Worm (Caenorhabditis elegans) whole organism, L1 larva: ENCODE measurements around the gene ZC262.13.

Source experiments
- C16A3.4 ChIP-seq: fragments of 150-350 bp; optimal IDR thresholded peaks from 2 replicates; lab custom pipeline; 2014; ENCODE audit warnings: missing biosample characterization, missing genetic modification characterization
- C34B4.2 ChIP-seq: sonication (generic microtip); optimal IDR thresholded peaks from 2 replicates; lab custom pipeline; 2017; ENCODE audit warnings: mild to moderate bottlenecking, missing genetic modification characterization, missing compliant biosample characterization
- F16B12.6 ChIP-seq: fragments of 150-350 bp; optimal IDR thresholded peaks from 2 replicates; lab custom pipeline; 2014; ENCODE audit warnings: missing biosample characterization, missing genetic modification characterization
- alr-1 ChIP-seq: fragments of 200-800 bp; sonication (Bioruptor generic); optimal IDR thresholded peaks from 2 replicates; lab custom pipeline; 2018; ENCODE audit warnings: borderline replicate concordance, mild to moderate bottlenecking, missing genetic modification characterization, missing compliant biosample characterization
- aly-2 ChIP-seq: fragments of 150-350 bp; optimal IDR thresholded peaks from 2 replicates; lab custom pipeline; 2014; ENCODE audit warnings: missing biosample characterization, missing genetic modification characterization
- ceh-63 ChIP-seq: fragments of 200-800 bp; sonication (Bioruptor generic); optimal IDR thresholded peaks from 2 replicates; lab custom pipeline; 2018; ENCODE audit warnings: mild to moderate bottlenecking, missing genetic modification characterization, missing compliant biosample characterization
- ceh-88 ChIP-seq: fragments of 200-800 bp; sonication (Bioruptor generic); IDR thresholded peaks from 2 replicates; pipeline ENCODE4 v1.3.6; 2022; ENCODE audit warnings: missing genetic modification characterization, missing compliant biosample characterization
- dpl-1 ChIP-seq, 3 experiments: fragments of 150-350 bp in 2 of 3; sonication (generic microtip) in 1 of 3; optimal IDR thresholded peaks; 2 replicates each; lab custom pipeline; 2014 to 2017; ENCODE audit warnings: missing biosample characterization in 3 of 3, missing genetic modification characterization in 3 of 3, missing genetic modification reagents in 3 of 3
- dsc-1 ChIP-seq: sonication (generic microtip); optimal IDR thresholded peaks from 2 replicates; lab custom pipeline; 2016; ENCODE audit warnings: mild to moderate bottlenecking, missing genetic modification characterization, missing compliant biosample characterization
- efl-1 ChIP-seq, 4 experiments: fragments of 150-350 bp; optimal IDR thresholded peaks in 3 of 4; peaks in 1 of 4; 1 replicate in 1 of 4; 2 replicates in 3 of 4; lab custom pipeline; 2014; ENCODE audit warnings: missing biosample characterization in 2 of 4, missing genetic modification characterization in 2 of 4, missing genetic modification reagents in 2 of 4
- efl-3 ChIP-seq: fragments of 200-800 bp; sonication (Bioruptor generic); optimal IDR thresholded peaks from 2 replicates; lab custom pipeline; 2018; ENCODE audit warnings: mild to moderate bottlenecking, missing genetic modification characterization, missing compliant biosample characterization
- egl-27 ChIP-seq, 2 experiments: fragments of 150-350 bp in 1 of 2; sonication (generic microtip); optimal IDR thresholded peaks; 3 replicates each; lab custom pipeline; 2017 to 2018; ENCODE audit warnings: missing biosample characterization in 2 of 2, missing genetic modification characterization in 2 of 2, missing genetic modification reagents in 2 of 2
- elt-2 ChIP-seq: sonication (generic microtip); optimal IDR thresholded peaks from 2 replicates; lab custom pipeline; 2016; ENCODE audit warnings: missing genetic modification characterization, mild to moderate bottlenecking, inconsistent platforms, missing compliant biosample characterization, missing genetic modification reagents
- elt-3 ChIP-seq, 6 experiments: fragments of 150-350 bp in 1 of 6; sonication (generic microtip); optimal IDR thresholded peaks; 2 replicates each; lab custom pipeline; 2017 to 2018; ENCODE audit warnings: missing biosample characterization in 6 of 6, missing genetic modification characterization in 6 of 6, inconsistent platforms in 1 of 6
- fkh-4 ChIP-seq: sonication (generic microtip); optimal IDR thresholded peaks from 2 replicates; lab custom pipeline; 2016; ENCODE audit warnings: missing compliant biosample characterization, missing genetic modification characterization, borderline replicate concordance
- grh-1 ChIP-seq: fragments of 200-800 bp; sonication (Bioruptor generic); IDR thresholded peaks from 2 replicates; pipeline ENCODE4 v1.3.6; 2022; ENCODE audit warnings: missing genetic modification reagents, missing genetic modification characterization, missing compliant biosample characterization
- hlh-17 ChIP-seq: fragments of 200-800 bp; sonication (Bioruptor generic); optimal IDR thresholded peaks from 2 replicates; lab custom pipeline; 2018; ENCODE audit warnings: missing genetic modification characterization, mild to moderate bottlenecking, missing compliant biosample characterization, moderate library complexity, borderline replicate concordance
- hlh-4 ChIP-seq: sonication (generic microtip); optimal IDR thresholded peaks from 2 replicates; lab custom pipeline; 2016; ENCODE audit warnings: mild to moderate bottlenecking, missing genetic modification characterization, missing compliant biosample characterization
- hpl-2 ChIP-seq: fragments of 150-350 bp; optimal IDR thresholded peaks from 2 replicates; lab custom pipeline; 2014; ENCODE audit warnings: missing biosample characterization, missing genetic modification reagents, missing genetic modification characterization
- lin-14 ChIP-seq: fragments of 200-800 bp; sonication (Bioruptor generic); optimal IDR thresholded peaks from 2 replicates; lab custom pipeline; 2018; ENCODE audit warnings: mild to moderate bottlenecking, missing genetic modification characterization, moderate library complexity, missing compliant biosample characterization
- lin-15B ChIP-seq: fragments of 150-350 bp; sonication (generic microtip); optimal IDR thresholded peaks from 3 replicates; lab custom pipeline; 2014; ENCODE audit warnings: missing biosample characterization, missing genetic modification characterization
- lin-35 ChIP-seq, 2 experiments: fragments of 150-350 bp; optimal IDR thresholded peaks; 2 replicates each; lab custom pipeline; 2014; ENCODE audit warnings: missing biosample characterization in 2 of 2, missing genetic modification characterization in 2 of 2, missing genetic modification reagents in 2 of 2
- lir-3 ChIP-seq: sonication (generic microtip); optimal IDR thresholded peaks from 2 replicates; lab custom pipeline; 2016; ENCODE audit warnings: mild to moderate bottlenecking, missing genetic modification characterization, moderate library complexity, missing compliant biosample characterization; ENCODE audit not compliant: poor library complexity
- lsy-2 ChIP-seq, 2 experiments: fragments of 150-350 bp; optimal IDR thresholded peaks; 2 replicates each; lab custom pipeline; 2014; ENCODE audit warnings: missing biosample characterization in 2 of 2, missing genetic modification characterization in 2 of 2
- mab-9 ChIP-seq: fragments of 200-800 bp; sonication (Bioruptor generic); IDR thresholded peaks from 2 replicates; pipeline ENCODE4 v1.3.6; 2022; ENCODE audit warnings: missing genetic modification reagents, missing genetic modification characterization, missing compliant biosample characterization
- mdl-1 ChIP-seq, 2 experiments: fragments of 150-350 bp; optimal IDR thresholded peaks; 2 replicates each; lab custom pipeline; 2014 to 2017; ENCODE audit warnings: missing biosample characterization in 2 of 2, missing genetic modification characterization in 2 of 2, inconsistent platforms in 1 of 2
- mef-2 ChIP-seq: fragments of 150-350 bp; optimal IDR thresholded peaks from 2 replicates; lab custom pipeline; 2014; ENCODE audit warnings: missing biosample characterization, missing genetic modification characterization
- nhr-11 ChIP-seq: fragments of 150-350 bp; optimal IDR thresholded peaks from 2 replicates; lab custom pipeline; 2014; ENCODE audit warnings: missing biosample characterization, missing genetic modification characterization
- nhr-12 ChIP-seq: sonication (generic microtip); optimal IDR thresholded peaks from 2 replicates; lab custom pipeline; 2017; ENCODE audit warnings: missing biosample characterization, missing genetic modification characterization
- nhr-19 ChIP-seq: fragments of 200-800 bp; sonication (Bioruptor generic); conservative IDR thresholded peaks from 2 replicates; pipeline ENCODE4 v1.3.6; 2022; ENCODE audit warnings: missing genetic modification characterization, missing compliant biosample characterization
- nhr-20 ChIP-seq: sonication (generic microtip); optimal IDR thresholded peaks from 2 replicates; lab custom pipeline; 2016; ENCODE audit warnings: mild to moderate bottlenecking, missing genetic modification characterization, missing compliant biosample characterization
- nhr-28 ChIP-seq: fragments of 150-350 bp; optimal IDR thresholded peaks from 2 replicates; lab custom pipeline; 2014; ENCODE audit warnings: missing biosample characterization, missing genetic modification characterization
- nhr-47 ChIP-seq: sonication (generic microtip); optimal IDR thresholded peaks from 2 replicates; lab custom pipeline; 2016; ENCODE audit warnings: mild to moderate bottlenecking, missing genetic modification characterization, moderate library complexity, missing compliant biosample characterization
- nhr-71 ChIP-seq: sonication (generic microtip); optimal IDR thresholded peaks from 2 replicates; lab custom pipeline; 2016; ENCODE audit warnings: mild to moderate bottlenecking, missing genetic modification characterization, moderate library complexity, missing compliant biosample characterization
- nhr-77 ChIP-seq: fragments of 150-350 bp; optimal IDR thresholded peaks from 2 replicates; lab custom pipeline; 2014; ENCODE audit warnings: missing biosample characterization, missing genetic modification characterization
- pqm-1 ChIP-seq: sonication (generic microtip); optimal IDR thresholded peaks from 3 replicates; lab custom pipeline; 2017; ENCODE audit warnings: missing biosample characterization, missing genetic modification characterization
- rnt-1 ChIP-seq: sonication (generic microtip); optimal IDR thresholded peaks from 2 replicates; lab custom pipeline; 2016; ENCODE audit warnings: mild to moderate bottlenecking, missing genetic modification characterization, moderate library complexity, missing compliant biosample characterization
- sox-4 ChIP-seq: sonication (generic microtip); optimal IDR thresholded peaks from 2 replicates; lab custom pipeline; 2016; ENCODE audit warnings: missing genetic modification characterization, missing compliant biosample characterization
- sup-37 ChIP-seq: fragments of 200-800 bp; sonication (Bioruptor generic); optimal IDR thresholded peaks from 2 replicates; lab custom pipeline; 2018; ENCODE audit warnings: mild to moderate bottlenecking, missing genetic modification characterization, missing compliant biosample characterization
- swsn-7 ChIP-seq: sonication (generic microtip); optimal IDR thresholded peaks from 2 replicates; lab custom pipeline; 2016; ENCODE audit warnings: missing genetic modification characterization, missing compliant biosample characterization
- tbx-2 ChIP-seq: sonication (generic microtip); optimal IDR thresholded peaks from 2 replicates; lab custom pipeline; 2016; ENCODE audit warnings: missing genetic modification characterization, missing compliant biosample characterization
- unc-130 ChIP-seq: fragments of 150-350 bp; optimal IDR thresholded peaks from 2 replicates; lab custom pipeline; 2017; ENCODE audit warnings: missing biosample characterization, missing genetic modification characterization, inconsistent platforms
- unc-62 ChIP-seq: fragments of 150-350 bp; optimal IDR thresholded peaks from 2 replicates; lab custom pipeline; 2014; ENCODE audit warnings: missing biosample characterization, missing genetic modification reagents, missing genetic modification characterization
- unc-98 ChIP-seq: fragments of 200-800 bp; sonication (Bioruptor generic); IDR thresholded peaks from 2 replicates; pipeline ENCODE4 v1.3.6; 2022; ENCODE audit warnings: missing genetic modification characterization, missing compliant biosample characterization
- xbp-1 ChIP-seq: sonication (generic microtip); optimal IDR thresholded peaks from 2 replicates; lab custom pipeline; 2016; ENCODE audit warnings: missing genetic modification characterization, missing compliant biosample characterization
- ztf-4 ChIP-seq: fragments of 150-350 bp; optimal IDR thresholded peaks from 2 replicates; lab custom pipeline; 2014; ENCODE audit warnings: missing biosample characterization, missing genetic modification characterization

Gene ZC262.13

ce11 chrIII:8369172-8369571 is 43.2 kb downstream of the ZC262.13 start:
- TF ChIP-seq nhr-19 (GFP tag; lab: Robert Waterston, UW) (no peak), rnt-1 (tag; lab: Kevin White, UChicago) (no peak), efl-1 (optimal IDR thresholded peaks at IDR 0.05; lab: Kevin White, UChicago) (no peak), efl-1 (GFP tag; optimal IDR thresholded peaks at IDR 0.05 in 1 of 2; lab: Kevin White, UChicago) (peak in 1 of 2 experiments; percentile 17)
- TF ChIP-seq, all 84 proteins: peak for 1

ce11 chrIII:8370188-8370587 is 44.2 kb downstream of the ZC262.13 start:
- no peak for TF ChIP-seq alr-1 (tag; lab: Kevin White, UChicago)
- TF ChIP-seq efl-1 (optimal IDR thresholded peaks at IDR 0.05; lab: Kevin White, UChicago) = peak; percentile 35 to 55
- TF ChIP-seq efl-1 (GFP tag; optimal IDR thresholded peaks at IDR 0.05 in 1 of 2; lab: Kevin White, UChicago) = peak; percentile 51 to 60
- TF ChIP-seq lin-35 (GFP tag; optimal IDR thresholded peaks at IDR 0.05; lab: Kevin White, UChicago) = peak in 1 of 2 experiments; percentile 4
- TF ChIP-seq dpl-1 (GFP tag; optimal IDR thresholded peaks at IDR 0.05; lab: Kevin White, UChicago) = peak in 1 of 3 experiments; percentile 36

ce11 chrIII:8370846-8371257 is 44.8 kb downstream of the ZC262.13 start:
- TF ChIP-seq unc-98 (GFP tag; lab: Robert Waterston, UW) = no peak
- no peak for TF ChIP-seq swsn-7
- no peak for TF ChIP-seq mef-2 (tag; lab: Kevin White, UChicago)
- TF ChIP-seq ztf-4 = no peak
- TF ChIP-seq nhr-28 (tag; lab: Kevin White, UChicago) = no peak
- no peak for TF ChIP-seq F16B12.6 (tag; lab: Kevin White, UChicago)
- no peak for TF ChIP-seq lin-15B (tag; lab: Kevin White, UChicago)
- peak; percentile 13 for TF ChIP-seq tbx-2 (tag; lab: Kevin White, UChicago)
- no peak for TF ChIP-seq lir-3
- peak; percentile 23 for TF ChIP-seq xbp-1
- no peak for TF ChIP-seq hlh-17 (GFP tag; lab: Kevin White, UChicago)
- no peak for TF ChIP-seq fkh-4 (tag; lab: Kevin White, UChicago)
- TF ChIP-seq elt-3 (tag; optimal IDR thresholded peaks at IDR 0.05; lab: Kevin White, UChicago) = peak in 4 of 6 experiments; percentile 53 to 91 (median 72)
- no peak for TF ChIP-seq hlh-4 (tag; lab: Kevin White, UChicago)
- peak; percentile 4 for TF ChIP-seq rnt-1 (tag; lab: Kevin White, UChicago)
- no peak for TF ChIP-seq C34B4.2 (tag; lab: Kevin White, UChicago)
- TF ChIP-seq nhr-19 (GFP tag; lab: Robert Waterston, UW) = no peak; the same call in 1 of the 2 replicates
- no peak for TF ChIP-seq mab-9 (GFP tag; lab: Robert Waterston, UW)
- TF ChIP-seq nhr-11 (tag; lab: Kevin White, UChicago) = no peak
- peak; percentile 72 for TF ChIP-seq grh-1 (GFP tag; lab: Robert Waterston, UW)
- TF ChIP-seq nhr-20 (tag; lab: Kevin White, UChicago) = peak; percentile 53
- no peak for TF ChIP-seq unc-62
- TF ChIP-seq dsc-1 (tag; lab: Kevin White, UChicago) = no peak
- TF ChIP-seq C16A3.4 = no peak
- TF ChIP-seq nhr-71 = peak; percentile 56
- no peak for TF ChIP-seq sox-4 (tag; lab: Kevin White, UChicago)
- no peak for TF ChIP-seq aly-2 (tag; lab: Kevin White, UChicago)
- no peak for TF ChIP-seq efl-3 (GFP tag; lab: Kevin White, UChicago)
- TF ChIP-seq egl-27 (tag; optimal IDR thresholded peaks at IDR 0.05; lab: Kevin White, UChicago) = no peak
- TF ChIP-seq lsy-2 (tag; optimal IDR thresholded peaks at IDR 0.05; lab: Kevin White, UChicago) = peak; percentile 7 to 27
- TF ChIP-seq nhr-77 (tag; lab: Kevin White, UChicago) = no peak
- no peak for TF ChIP-seq nhr-12 (tag; lab: Kevin White, UChicago)
- TF ChIP-seq elt-2 (tag; lab: Kevin White, UChicago) = peak; percentile 46
- TF ChIP-seq mdl-1 (tag; optimal IDR thresholded peaks at IDR 0.05; lab: Kevin White, UChicago) = peak in 1 of 2 experiments; percentile 74
- no peak for TF ChIP-seq pqm-1 (tag; lab: Kevin White, UChicago)
- TF ChIP-seq ceh-88 (GFP tag; lab: Robert Waterston, UW) = no peak
- no peak for TF ChIP-seq nhr-47 (tag; lab: Kevin White, UChicago)
- TF ChIP-seq sup-37 (GFP tag; lab: Kevin White, UChicago) = no peak
- TF ChIP-seq ceh-63 = no peak
- no peak for TF ChIP-seq hpl-2 (GFP tag; lab: Kevin White, UChicago)
- peak in 1 of 2 experiments; percentile 20 for TF ChIP-seq efl-1 (optimal IDR thresholded peaks at IDR 0.05; lab: Kevin White, UChicago)
- peak; percentile 8 to 66 for TF ChIP-seq efl-1 (GFP tag; optimal IDR thresholded peaks at IDR 0.05 in 1 of 2; lab: Kevin White, UChicago)
- no peak for TF ChIP-seq unc-130
- peak; percentile 78 for TF ChIP-seq lin-14 (GFP tag; lab: Kevin White, UChicago)
